Fruit fly (Drosophila melanogaster): ENCODE measurements around the gene GstD11.

GstD11 gene

DNA sequence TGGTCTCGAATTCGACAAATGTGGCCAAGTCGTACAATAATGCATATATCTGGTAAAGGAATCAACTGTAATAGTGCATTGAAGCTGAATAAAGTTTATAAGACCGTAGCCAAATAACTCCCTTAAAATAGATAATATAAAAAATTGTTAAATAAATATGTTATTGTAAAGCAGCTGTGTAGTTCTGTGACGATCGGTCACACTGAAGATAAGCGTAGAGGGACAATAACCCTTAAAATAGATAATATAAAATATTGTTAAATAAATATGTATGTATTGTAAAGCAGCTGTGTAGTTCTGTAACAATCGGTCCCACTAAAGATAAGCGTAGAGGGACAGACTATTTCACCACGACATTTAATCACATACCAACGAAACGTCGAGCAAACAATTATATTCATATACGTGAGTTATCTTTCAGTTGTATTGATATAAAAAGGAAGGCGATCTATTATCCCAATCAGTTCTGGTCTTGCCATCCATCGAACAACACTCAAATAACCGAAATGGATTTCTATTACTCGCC, 7.8 kb upstream of the GstD11 start, which contains the start of gene GstD5:
Gene GstD5, plus strand, starts transcription at position 476 of the 526 bp plus-strand sequence.
- TF ChIP-seq Hr78 (GFP tag; optimal IDR thresholded peaks at IDR 0.05) (no peak), Mio (GFP tag; optimal IDR thresholded peaks at IDR 0.05) (no peak), lola (GFP tag; optimal IDR thresholded peaks at IDR 0.05) (no peak), dmrt93B (GFP tag; optimal IDR thresholded peaks at IDR 0.05) (no peak), sage (GFP tag; optimal IDR thresholded peaks at IDR 0.05) (no peak), Sp1 (GFP tag; optimal IDR thresholded peaks at IDR 0.05) (no peak), HLH106 (tag; optimal IDR thresholded peaks at IDR 0.05) (no peak), N (GFP tag; optimal IDR thresholded peaks at IDR 0.05) (no peak), dsf (GFP tag; optimal IDR thresholded peaks at IDR 0.05; ENCODE audit: borderline replicate concordance) (no peak), brk (GFP tag; optimal IDR thresholded peaks at IDR 0.05) (no peak), jim (GFP tag; optimal IDR thresholded peaks at IDR 0.05) (no peak), tai (GFP tag; optimal IDR thresholded peaks at IDR 0.05) (no peak), br (GFP tag; optimal IDR thresholded peaks at IDR 0.05) (no peak), ey (GFP tag; optimal IDR thresholded peaks at IDR 0.05) (no peak), OdsH (GFP tag; optimal IDR thresholded peaks at IDR 0.05) (no peak)

DNA sequence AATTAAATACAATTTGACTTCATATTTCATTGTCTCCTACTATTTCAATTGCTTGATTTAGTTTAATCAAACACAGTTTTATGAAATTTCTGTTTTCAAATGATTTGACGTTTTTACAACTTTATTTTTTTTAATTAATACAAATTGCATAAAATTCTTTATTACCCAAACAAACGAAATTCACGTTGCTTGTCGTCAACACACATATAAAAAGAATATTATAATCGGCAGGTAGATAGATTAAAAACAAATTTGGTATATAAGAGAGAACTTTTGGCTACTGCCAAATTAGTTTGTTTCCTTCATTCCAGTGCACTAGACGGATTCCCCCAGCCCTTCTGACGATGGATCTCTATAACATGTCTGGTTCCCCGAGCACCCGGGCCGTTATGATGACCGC, 6.3 kb upstream of the GstD11 start, which contains the start of gene GstD6:
Gene GstD6, plus strand, starts transcription at position 301 of the 400 bp plus-strand sequence.
- TF ChIP-seq Hr83 (GFP tag; optimal IDR thresholded peaks at IDR 0.05; ENCODE audit: poor library complexity, severe bottlenecking) = no peak
- TF ChIP-seq sage (GFP tag; optimal IDR thresholded peaks at IDR 0.05) = no peak
- TF ChIP-seq CG9705 (GFP tag; optimal IDR thresholded peaks at IDR 0.05) = no peak
- no peak for TF ChIP-seq sv (GFP tag; optimal IDR thresholded peaks at IDR 0.05)
- TF ChIP-seq dl (GFP tag; optimal IDR thresholded peaks at IDR 0.05; ENCODE audit: insufficient read depth in 1 of 2, partially characterized antibody in 2 of 2) = no peak
- no peak for TF ChIP-seq fru (GFP tag; optimal IDR thresholded peaks at IDR 0.05)
- no peak for TF ChIP-seq Vsx2 (GFP tag; optimal IDR thresholded peaks at IDR 0.05; ENCODE audit: partially characterized antibody)
- no peak for TF ChIP-seq OdsH (GFP tag; optimal IDR thresholded peaks at IDR 0.05)

DNA sequence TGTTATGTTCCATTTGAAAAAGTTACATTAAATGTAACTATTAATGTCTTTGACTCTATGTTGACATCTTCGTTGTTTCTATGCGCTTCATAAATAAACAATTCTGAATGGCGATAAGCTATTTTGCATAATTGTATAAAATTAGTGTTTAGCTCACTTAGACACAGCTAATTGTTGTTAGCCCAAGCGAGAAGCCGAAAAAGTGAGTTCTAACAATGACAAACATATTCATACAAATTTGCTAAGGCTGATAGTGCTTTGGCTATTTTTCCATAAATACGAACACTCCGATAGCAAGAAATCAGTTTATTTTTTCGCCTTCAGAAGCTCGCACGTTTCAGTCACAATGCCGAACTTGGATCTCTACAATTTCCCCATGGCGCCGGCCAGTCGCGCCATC, 4.9 kb upstream of the GstD11 start, which contains the start of gene GstD7:
Gene GstD7, plus strand, starts transcription at position 301 of the 400 bp plus-strand sequence.
- no peak for TF ChIP-seq psq (GFP tag; optimal IDR thresholded peaks at IDR 0.05)
- no peak for TF ChIP-seq brk (GFP tag; optimal IDR thresholded peaks at IDR 0.05)
- TF ChIP-seq rgr (GFP tag; optimal IDR thresholded peaks at IDR 0.05) = no peak
- no peak for TF ChIP-seq woc (GFP tag; optimal IDR thresholded peaks at IDR 0.05)
- no peak for TF ChIP-seq tai (GFP tag; optimal IDR thresholded peaks at IDR 0.05)
- TF ChIP-seq Dif (GFP tag; optimal IDR thresholded peaks at IDR 0.05; ENCODE audit: partially characterized antibody) = no peak
- no peak for TF ChIP-seq Hr78 (GFP tag; optimal IDR thresholded peaks at IDR 0.05)
- TF ChIP-seq Rel (GFP tag; optimal IDR thresholded peaks at IDR 0.05) = no peak
- TF ChIP-seq Rel (tag; optimal IDR thresholded peaks at IDR 0.05) = no peak
- no peak for TF ChIP-seq Sp1 (GFP tag; optimal IDR thresholded peaks at IDR 0.05)
- TF ChIP-seq CrebA (GFP tag; optimal IDR thresholded peaks at IDR 0.05; ENCODE audit: borderline replicate concordance) = no peak
- TF ChIP-seq sage (GFP tag; optimal IDR thresholded peaks at IDR 0.05) = no peak
- TF ChIP-seq pan (optimal IDR thresholded peaks at IDR 0.05) = no peak

DNA sequence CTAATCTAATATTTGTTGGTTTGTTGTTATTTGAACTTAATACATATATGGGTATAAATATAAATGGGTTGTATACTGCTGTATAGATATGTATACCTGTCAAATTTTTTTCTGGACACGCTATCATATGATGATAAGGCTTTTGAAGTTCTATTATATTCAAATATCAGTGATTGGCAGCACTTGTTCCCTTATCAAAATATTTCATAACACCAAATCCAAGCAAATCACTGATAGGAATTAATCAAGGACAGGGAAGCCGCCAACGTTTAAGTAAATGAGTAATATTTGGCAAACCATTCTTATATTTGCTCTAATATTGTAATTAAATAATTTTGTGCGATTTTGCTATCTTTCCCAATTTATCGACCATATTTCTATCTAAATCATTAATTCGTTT, 3.9 kb upstream of the GstD11 start:
- TF ChIP-seq Dif (GFP tag; optimal IDR thresholded peaks at IDR 0.05; ENCODE audit: partially characterized antibody) (no peak), Hr78 (GFP tag; optimal IDR thresholded peaks at IDR 0.05) (no peak), dl (GFP tag; optimal IDR thresholded peaks at IDR 0.05; ENCODE audit: insufficient read depth in 1 of 2, partially characterized antibody in 2 of 2) (no peak), dmrt93B (GFP tag; optimal IDR thresholded peaks at IDR 0.05) (no peak)

DNA sequence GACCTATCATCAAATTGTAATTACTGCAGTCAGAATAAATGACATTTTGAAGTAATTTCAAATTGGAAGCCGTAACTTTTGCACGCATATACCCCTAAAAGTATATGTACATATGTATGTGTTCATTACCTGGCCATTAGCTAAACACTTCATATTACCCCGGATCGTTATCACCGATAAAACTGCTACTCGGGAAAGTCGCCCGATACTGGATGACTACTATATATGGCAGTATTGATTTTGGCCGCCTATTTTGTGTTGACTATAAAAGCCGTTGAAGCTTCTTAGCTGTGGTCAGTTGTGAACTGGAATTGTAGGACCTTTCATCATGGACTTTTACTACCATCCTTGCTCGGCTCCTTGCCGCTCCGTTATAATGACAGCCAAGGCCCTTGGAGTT, 3.4 kb upstream of the GstD11 start, which contains the start of gene GstD8:
Gene GstD8, plus strand, starts transcription at position 301 of the 400 bp plus-strand sequence.
- TF ChIP-seq Rel (GFP tag; optimal IDR thresholded peaks at IDR 0.05) (no peak), Rel (tag; optimal IDR thresholded peaks at IDR 0.05) (no peak), br (GFP tag; optimal IDR thresholded peaks at IDR 0.05) (no peak), Hnf4 (GFP tag; optimal IDR thresholded peaks at IDR 0.05) (no peak)

Measured in whole organism, wandering third instar larva.